Fruit fly (Drosophila melanogaster) whole organism, embryonic: ENCODE data around the gene CG13114.
A peak's percentile ranks its signal among the peaks of the same experiment; 100 is the strongest.

Source experiments
- Abd-B ChIP-seq: fragments of 200-800 bp; sonication (Bioruptor generic); optimal IDR thresholded peaks from 2 replicates; lab custom pipeline; 2018; ENCODE audit warnings: missing biosample characterization, mild to moderate bottlenecking, missing genetic modification characterization, moderate library complexity
- Bgb ChIP-seq: fragments of 200-800 bp; sonication (Bioruptor generic); IDR thresholded peaks from 2 replicates; pipeline ENCODE4 v1.3.6; 2022; ENCODE audit warnings: missing biosample characterization, missing genetic modification characterization; ENCODE audit not compliant: partially characterized antibody
- CG10147 ChIP-seq: fragments of 200-800 bp; sonication (Bioruptor generic); optimal IDR thresholded peaks from 2 replicates; lab custom pipeline; 2019; ENCODE audit warnings: missing biosample characterization, mild to moderate bottlenecking, missing genetic modification characterization, moderate library complexity
- CG10209 ChIP-seq: fragments of 200-800 bp; sonication (Bioruptor generic); optimal IDR thresholded peaks from 3 replicates; lab custom pipeline; 2017; ENCODE audit warnings: missing biosample characterization, mild to moderate bottlenecking, missing genetic modification characterization, missing genetic modification reagents
- CG11696 ChIP-seq: fragments of 200-800 bp; sonication (Bioruptor generic); IDR thresholded peaks from 2 replicates; pipeline ENCODE4 v1.3.6; 2022; ENCODE audit warnings: missing biosample characterization, missing genetic modification characterization
- CG12391 ChIP-seq: fragments of 200-800 bp; sonication (Bioruptor generic); optimal IDR thresholded peaks from 3 replicates; lab custom pipeline; 2018; ENCODE audit warnings: missing biosample characterization, mild to moderate bottlenecking, missing genetic modification characterization, moderate library complexity
- CG13287 ChIP-seq: fragments of 200-800 bp; sonication (Bioruptor generic); IDR thresholded peaks from 2 replicates; pipeline ENCODE4 v1.3.6; 2022; ENCODE audit warnings: missing biosample characterization, missing genetic modification characterization; ENCODE audit not compliant: partially characterized antibody
- CG14050 ChIP-seq: fragments of 200-800 bp; sonication (Bioruptor generic); IDR thresholded peaks from 3 replicates; pipeline ENCODE4 v1.3.6; 2022; ENCODE audit warnings: missing biosample characterization, missing genetic modification characterization
- CG17186 ChIP-seq: fragments of 200-800 bp; sonication (Bioruptor generic); optimal IDR thresholded peaks from 3 replicates; lab custom pipeline; 2017; ENCODE audit warnings: missing biosample characterization, missing genetic modification reagents, missing genetic modification characterization
- CG2129 ChIP-seq: fragments of 200-800 bp; sonication (Bioruptor generic); IDR thresholded peaks from 2 replicates; pipeline ENCODE4 v1.3.6; 2022; ENCODE audit warnings: missing biosample characterization, missing genetic modification characterization; ENCODE audit not compliant: partially characterized antibody
- CG6683 ChIP-seq: fragments of 200-800 bp; sonication (Bioruptor generic); optimal IDR thresholded peaks from 2 replicates; lab custom pipeline; 2017; ENCODE audit warnings: missing biosample characterization, mild to moderate bottlenecking, missing genetic modification characterization, missing genetic modification reagents
- CG6689 ChIP-seq: fragments of 200-800 bp; sonication (Bioruptor generic); IDR thresholded peaks from 2 replicates; pipeline ENCODE4 v1.3.6; 2022; ENCODE audit warnings: missing biosample characterization, missing genetic modification characterization
- CG6791 ChIP-seq: fragments of 200-800 bp; sonication (Bioruptor generic); IDR thresholded peaks from 3 replicates; pipeline ENCODE4 v1.3.6; 2022; ENCODE audit warnings: missing biosample characterization, missing genetic modification characterization; ENCODE audit not compliant: partially characterized antibody
- CG7963 ChIP-seq: fragments of 200-800 bp; sonication (Bioruptor generic); IDR thresholded peaks from 3 replicates; pipeline ENCODE4 v1.3.6; 2022; ENCODE audit warnings: missing biosample characterization, missing genetic modification characterization; ENCODE audit not compliant: partially characterized antibody
- CG7987 ChIP-seq: fragments of 200-800 bp; sonication (Bioruptor generic); optimal IDR thresholded peaks from 2 replicates; lab custom pipeline; 2018; ENCODE audit warnings: missing biosample characterization, mild to moderate bottlenecking, missing genetic modification characterization, moderate library complexity
- CG8281 ChIP-seq: fragments of 200-800 bp; sonication (Bioruptor generic); optimal IDR thresholded peaks from 2 replicates; lab custom pipeline; 2018; ENCODE audit warnings: missing biosample characterization, mild to moderate bottlenecking, missing genetic modification characterization, moderate library complexity
- CG8924 ChIP-seq: fragments of 200-800 bp; optimal IDR thresholded peaks from 3 replicates; lab custom pipeline; 2019; ENCODE audit warnings: missing biosample characterization, mild to moderate bottlenecking, missing genetic modification characterization, moderate library complexity
- CG9817 ChIP-seq: fragments of 200-800 bp; sonication (Bioruptor generic); optimal IDR thresholded peaks from 2 replicates; lab custom pipeline; 2018; ENCODE audit warnings: missing biosample characterization, mild to moderate bottlenecking, missing genetic modification characterization, moderate library complexity
- Dek ChIP-seq: fragments of 200-800 bp; sonication (Bioruptor generic); optimal IDR thresholded peaks from 3 replicates; lab custom pipeline; 2019; ENCODE audit warnings: missing biosample characterization, mild to moderate bottlenecking, missing genetic modification characterization, moderate library complexity
- Doc3 ChIP-seq: fragments of 200-800 bp; sonication (Bioruptor generic); IDR thresholded peaks from 3 replicates; pipeline ENCODE4 v1.3.6; 2022; ENCODE audit warnings: missing biosample characterization, missing genetic modification characterization; ENCODE audit not compliant: partially characterized antibody
- ERR ChIP-seq: fragments of 200-800 bp; sonication (Bioruptor generic); optimal IDR thresholded peaks from 2 replicates; lab custom pipeline; 2016; ENCODE audit warnings: missing biosample characterization, missing genetic modification characterization
- Hmx ChIP-seq: fragments of 200-800 bp; sonication (Bioruptor generic); optimal IDR thresholded peaks from 2 replicates; lab custom pipeline; 2016; ENCODE audit warnings: missing biosample characterization, missing genetic modification characterization
- Lim3 ChIP-seq: fragments of 200-800 bp; sonication (Bioruptor generic); IDR thresholded peaks from 2 replicates; pipeline ENCODE4 v1.3.6; 2022; ENCODE audit warnings: missing biosample characterization, missing genetic modification characterization
- MESR4 ChIP-seq: fragments of 200-800 bp; sonication (Bioruptor generic); optimal IDR thresholded peaks from 2 replicates; lab custom pipeline; 2018; ENCODE audit warnings: missing biosample characterization, mild to moderate bottlenecking, missing genetic modification characterization, moderate library complexity
- NC2β ChIP-seq: fragments of 200-800 bp; sonication (Bioruptor generic); optimal IDR thresholded peaks from 2 replicates; lab custom pipeline; 2016; ENCODE audit warnings: missing biosample characterization, missing genetic modification characterization
- Oli ChIP-seq: fragments of 200-800 bp; sonication (Bioruptor generic); optimal IDR thresholded peaks from 2 replicates; lab custom pipeline; 2018; ENCODE audit warnings: missing biosample characterization, mild to moderate bottlenecking, missing genetic modification characterization, moderate library complexity
- Rfx ChIP-seq: fragments of 200-800 bp; sonication (Bioruptor generic); IDR thresholded peaks from 2 replicates; pipeline ENCODE4 v1.3.6; 2022; ENCODE audit warnings: missing biosample characterization, missing genetic modification characterization
- Sox102F ChIP-seq: fragments of 200-800 bp; sonication (Bioruptor generic); optimal IDR thresholded peaks from 2 replicates; lab custom pipeline; 2018; ENCODE audit warnings: missing biosample characterization, mild to moderate bottlenecking, missing genetic modification characterization, moderate library complexity
- Ssrp ChIP-seq: fragments of 200-800 bp; sonication (Bioruptor generic); optimal IDR thresholded peaks from 2 replicates; lab custom pipeline; 2018; ENCODE audit warnings: missing biosample characterization, mild to moderate bottlenecking, missing genetic modification characterization, moderate library complexity
- bcd ChIP-seq: fragments of 200-800 bp; sonication (Bioruptor generic); optimal IDR thresholded peaks from 2 replicates; lab custom pipeline; 2017; ENCODE audit warnings: missing biosample characterization, mild to moderate bottlenecking, missing genetic modification characterization
- bigmax ChIP-seq: fragments of 200-800 bp; sonication (Bioruptor generic); optimal IDR thresholded peaks from 2 replicates; lab custom pipeline; 2018; ENCODE audit warnings: missing biosample characterization, mild to moderate bottlenecking, missing genetic modification characterization
- esg ChIP-seq: fragments of 200-800 bp; sonication (Bioruptor generic); conservative IDR thresholded peaks from 2 replicates; pipeline ENCODE4 v1.3.6; 2022; ENCODE audit warnings: missing biosample characterization, missing genetic modification characterization
- fu2 ChIP-seq: fragments of 200-800 bp; sonication (Bioruptor generic); optimal IDR thresholded peaks from 2 replicates; lab custom pipeline; 2016; ENCODE audit warnings: missing biosample characterization, missing genetic modification characterization
- ind ChIP-seq: fragments of 200-800 bp; sonication (Bioruptor generic); optimal IDR thresholded peaks from 3 replicates; lab custom pipeline; 2016; ENCODE audit warnings: missing biosample characterization, missing genetic modification characterization
- jumu ChIP-seq: fragments of 200-800 bp; sonication (Bioruptor generic); optimal IDR thresholded peaks from 3 replicates; lab custom pipeline; 2016; ENCODE audit warnings: missing biosample characterization, missing genetic modification characterization
- pb ChIP-seq: fragments of 200-800 bp; sonication (Bioruptor generic); optimal IDR thresholded peaks from 3 replicates; lab custom pipeline; 2016; ENCODE audit warnings: missing biosample characterization, missing genetic modification characterization
- psq ChIP-seq: fragments of 200-800 bp; sonication (Bioruptor generic); optimal IDR thresholded peaks from 2 replicates; lab custom pipeline; 2017; ENCODE audit warnings: missing biosample characterization, missing genetic modification characterization
- salm ChIP-seq: fragments of 200-800 bp; sonication (Bioruptor generic); optimal IDR thresholded peaks from 2 replicates; lab custom pipeline; 2018; ENCODE audit warnings: missing biosample characterization, mild to moderate bottlenecking, missing genetic modification characterization
- schlank ChIP-seq: fragments of 200-800 bp; sonication (Bioruptor generic); optimal IDR thresholded peaks from 2 replicates; lab custom pipeline; 2018; ENCODE audit warnings: missing biosample characterization, mild to moderate bottlenecking, missing genetic modification characterization
- sna ChIP-seq: fragments of 200-800 bp; sonication (Bioruptor generic); IDR thresholded peaks from 2 replicates; pipeline ENCODE4 v1.3.6; 2022; ENCODE audit warnings: missing biosample characterization, missing genetic modification characterization; ENCODE audit not compliant: partially characterized antibody
- sob ChIP-seq: fragments of 200-800 bp; sonication (Bioruptor generic); IDR thresholded peaks from 2 replicates; pipeline ENCODE4 v1.3.6; 2022; ENCODE audit warnings: missing biosample characterization, missing genetic modification characterization
- sr ChIP-seq: fragments of 200-800 bp; sonication (Bioruptor generic); IDR thresholded peaks from 3 replicates; pipeline ENCODE4 v1.3.6; 2022; ENCODE audit warnings: missing biosample characterization, missing genetic modification characterization
- stwl ChIP-seq: fragments of 200-800 bp; sonication (Bioruptor generic); optimal IDR thresholded peaks from 3 replicates; lab custom pipeline; 2018; ENCODE audit warnings: missing biosample characterization, mild to moderate bottlenecking, missing genetic modification characterization, moderate library complexity
- tap ChIP-seq: fragments of 200-800 bp; optimal IDR thresholded peaks from 3 replicates; lab custom pipeline; 2019; ENCODE audit warnings: missing biosample characterization, mild to moderate bottlenecking, missing genetic modification characterization, moderate library complexity
- wor ChIP-seq: fragments of 200-800 bp; sonication (Bioruptor generic); IDR thresholded peaks from 2 replicates; pipeline ENCODE4 v1.3.6; 2022; ENCODE audit warnings: missing biosample characterization, missing genetic modification characterization
- zf30C ChIP-seq: fragments of 200-800 bp; sonication (Bioruptor generic); optimal IDR thresholded peaks from 3 replicates; lab custom pipeline; 2018; ENCODE audit warnings: missing biosample characterization, mild to moderate bottlenecking, missing genetic modification characterization
- zfh2 ChIP-seq: fragments of 200-800 bp; sonication (Bioruptor generic); optimal IDR thresholded peaks from 2 replicates; lab custom pipeline; 2016; ENCODE audit warnings: missing biosample characterization, missing genetic modification characterization

Gene CG13114

DNA sequence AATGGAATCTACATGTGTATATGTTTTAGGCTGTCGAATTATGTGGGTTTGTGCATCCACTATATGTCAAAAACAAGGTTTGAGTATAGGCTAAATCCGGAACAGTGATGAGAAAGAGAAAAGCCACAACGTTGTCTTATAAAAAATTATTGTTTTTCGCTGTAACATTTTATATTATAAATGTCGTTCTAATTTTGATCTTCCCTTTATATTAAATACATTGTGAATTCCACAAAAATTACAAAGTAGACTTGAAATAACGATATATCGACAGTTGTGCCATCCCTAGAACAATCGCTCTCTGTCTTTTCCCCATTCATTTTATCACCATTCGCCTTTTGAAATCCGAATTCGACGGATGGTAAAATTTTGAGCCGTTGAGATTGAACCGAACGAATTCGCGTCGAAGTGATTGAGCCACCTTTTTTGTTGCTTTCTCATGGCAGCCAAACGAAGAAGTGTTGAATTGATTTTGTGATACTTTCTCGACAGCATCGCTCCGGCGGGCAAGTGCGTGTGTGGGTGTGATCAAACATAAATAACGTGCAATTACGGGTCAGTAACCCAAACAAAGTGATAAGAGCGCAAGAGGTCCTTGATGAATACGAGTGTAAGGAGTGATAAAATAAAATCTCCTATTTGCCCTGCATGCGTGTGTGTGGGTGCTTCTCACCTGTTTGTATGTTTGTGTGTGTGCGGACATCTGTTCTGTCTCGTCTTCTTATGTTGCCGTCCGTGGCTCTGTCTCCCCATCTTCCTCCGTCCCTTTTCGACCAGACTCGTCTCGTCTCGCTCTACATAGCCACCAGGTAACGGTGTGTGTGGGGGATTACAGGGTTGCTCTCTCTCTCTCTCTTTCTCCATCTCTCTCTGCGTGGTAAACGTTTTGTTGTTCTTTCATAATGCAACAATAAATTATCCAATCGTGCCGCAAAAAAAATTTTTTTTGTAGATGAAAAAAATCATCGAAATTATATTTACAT lies 24.4 kb upstream of the CG13114 start, which contains the start of gene Oatp30B (continued):
- TF ChIP-seq CG9817 (tag; lab: Kevin White, UChicago) = peak; percentile 98
- peak; percentile 100 for TF ChIP-seq Doc3 (GFP tag; lab: Robert Waterston, UW)
- peak; percentile 99 for TF ChIP-seq CG12391
- peak; percentile 89 for TF ChIP-seq ERR (GFP tag; lab: Kevin White, UChicago)
- peak; percentile 87 for TF ChIP-seq CG6683 (GFP tag; lab: Kevin White, UChicago)
- TF ChIP-seq CG17186 (GFP tag; lab: Kevin White, UChicago) = peak; percentile 72
- peak; percentile 97 for TF ChIP-seq CG8924
- TF ChIP-seq CG14050 (GFP tag; lab: Robert Waterston, UW) = peak; percentile 96
- TF ChIP-seq Rfx (GFP tag; lab: Robert Waterston, UW) = peak; percentile 99
- peak; percentile 89 for TF ChIP-seq pb
- peak; percentile 99 for TF ChIP-seq CG2129 (GFP tag; lab: Robert Waterston, UW)
- TF ChIP-seq CG7963 (GFP tag; lab: Robert Waterston, UW) = peak; percentile 82
- peak; percentile 94 for TF ChIP-seq fu2 (GFP tag; lab: Kevin White, UChicago)
- TF ChIP-seq Oli (tag; lab: Kevin White, UChicago) = peak; percentile 94
- TF ChIP-seq bcd (GFP tag; lab: Kevin White, UChicago) = peak; percentile 95
- peak; percentile 90 for TF ChIP-seq CG11696 (GFP tag; lab: Robert Waterston, UW)
- TF ChIP-seq CG7987 (GFP tag; lab: Kevin White, UChicago) = peak; percentile 92
- peak; percentile 97 for TF ChIP-seq ind
- TF ChIP-seq NC2β (GFP tag; lab: Kevin White, UChicago) = peak; percentile 92
- TF ChIP-seq CG13287 (GFP tag; lab: Robert Waterston, UW) = peak; percentile 100
- peak; percentile 80 for TF ChIP-seq stwl
- peak; percentile 96 for TF ChIP-seq CG6791 (GFP tag; lab: Robert Waterston, UW)
- TF ChIP-seq zf30C (GFP tag; lab: Kevin White, UChicago) = peak; percentile 18
- TF ChIP-seq Sox102F = peak; percentile 98
- peak; percentile 90 for TF ChIP-seq salm
- TF ChIP-seq Hmx (GFP tag; lab: Kevin White, UChicago) = peak; percentile 91
- TF ChIP-seq Dek (tag; lab: Kevin White, UChicago) = peak; percentile 97
- TF ChIP-seq CG10209 (GFP tag; lab: Kevin White, UChicago) = peak; percentile 96
- TF ChIP-seq esg (GFP tag; lab: Robert Waterston, UW) = peak; percentile 93
- peak; percentile 100 for TF ChIP-seq sna (GFP tag; lab: Robert Waterston, UW)
- TF ChIP-seq wor (GFP tag; lab: Robert Waterston, UW) = peak; percentile 94
- peak; percentile 89 for TF ChIP-seq schlank (tag; lab: Kevin White, UChicago)
- TF ChIP-seq sob = peak; percentile 99
- peak; percentile 96 for TF ChIP-seq CG6689 (GFP tag; lab: Robert Waterston, UW)
- peak; percentile 95 for TF ChIP-seq Ssrp
- TF ChIP-seq tap (tag; lab: Kevin White, UChicago) = peak; percentile 95
- TF ChIP-seq CG8281 = peak; percentile 82
- TF ChIP-seq sr (GFP tag; lab: Robert Waterston, UW) = peak; percentile 80
- TF ChIP-seq CG10147 (GFP tag; lab: Kevin White, UChicago) = peak; percentile 97
- TF ChIP-seq bigmax (GFP tag; lab: Kevin White, UChicago) = peak; percentile 42
- peak; percentile 96 for TF ChIP-seq Bgb (GFP tag; lab: Robert Waterston, UW)
- TF ChIP-seq Lim3 (GFP tag; lab: Robert Waterston, UW) = peak; percentile 82; the same call in 1 of the 2 replicates
- TF ChIP-seq MESR4 (GFP tag; lab: Kevin White, UChicago) = peak; percentile 43
- peak; percentile 96 for TF ChIP-seq Abd-B (GFP tag; lab: Kevin White, UChicago)
- TF ChIP-seq psq (GFP tag; lab: Kevin White, UChicago) = peak; percentile 99
- TF ChIP-seq zfh2 (GFP tag; lab: Kevin White, UChicago) = peak; percentile 96
- TF ChIP-seq jumu (GFP tag; lab: Kevin White, UChicago) = peak; percentile 93
